Fruit fly (Drosophila melanogaster) whole organism, adult: ENCODE results near the gene Moe.

Experiments used
- CG11617 ChIP-seq: fragments of 200-800 bp; sonication (Bioruptor generic); optimal IDR thresholded peaks from 2 replicates; lab custom pipeline; 2017; ENCODE audit warnings: mild to moderate bottlenecking, missing biosample characterization, missing genetic modification reagents, missing genetic modification characterization
- CG12768 ChIP-seq: fragments of 200-800 bp; sonication (Bioruptor generic); optimal IDR thresholded peaks from 2 replicates; lab custom pipeline; 2017; ENCODE audit warnings: missing biosample characterization, missing genetic modification characterization, mild to moderate bottlenecking, moderate library complexity, missing genetic modification reagents
- CG14711 ChIP-seq: fragments of 200-800 bp; sonication (Bioruptor generic); optimal IDR thresholded peaks from 2 replicates; lab custom pipeline; 2018; ENCODE audit warnings: missing biosample characterization, mild to moderate bottlenecking, missing genetic modification characterization, moderate library complexity
- CG1620 ChIP-seq: fragments of 200-800 bp; sonication (Bioruptor generic); optimal IDR thresholded peaks from 2 replicates; lab custom pipeline; 2016; ENCODE audit warnings: missing biosample characterization, missing genetic modification characterization
- CG33017 ChIP-seq: fragments of 200-800 bp; sonication (Bioruptor generic); optimal IDR thresholded peaks from 2 replicates; lab custom pipeline; 2018; ENCODE audit warnings: missing biosample characterization, mild to moderate bottlenecking, missing genetic modification characterization, moderate library complexity
- Clk ChIP-seq: fragments of 200-800 bp; sonication (Bioruptor generic); optimal IDR thresholded peaks from 2 replicates; lab custom pipeline; 2017; ENCODE audit warnings: missing biosample characterization, missing genetic modification characterization
- Crg-1 ChIP-seq: fragments of 200-800 bp; sonication (Bioruptor generic); optimal IDR thresholded peaks from 2 replicates; lab custom pipeline; 2016; ENCODE audit warnings: missing biosample characterization, missing genetic modification characterization
- Hr96 ChIP-seq: fragments of 200-800 bp; sonication (Bioruptor generic); optimal IDR thresholded peaks from 2 replicates; lab custom pipeline; 2016; ENCODE audit warnings: missing biosample characterization, missing genetic modification characterization
- bab1 ChIP-seq: fragments of 200-800 bp; sonication (Bioruptor generic); optimal IDR thresholded peaks from 3 replicates; lab custom pipeline; 2019; ENCODE audit warnings: missing biosample characterization, mild to moderate bottlenecking, missing genetic modification characterization, moderate library complexity
- cic ChIP-seq: fragments of 200-800 bp; sonication (Bioruptor generic); optimal IDR thresholded peaks from 2 replicates; lab custom pipeline; 2017; ENCODE audit warnings: missing biosample characterization, mild to moderate bottlenecking, missing genetic modification characterization, moderate library complexity
- kay ChIP-seq: fragments of 200-800 bp; sonication (Bioruptor generic); peaks from one replicate; lab custom pipeline; 2016; ENCODE audit warnings: missing biosample characterization, missing genetic modification characterization, borderline replicate concordance

DNA sequence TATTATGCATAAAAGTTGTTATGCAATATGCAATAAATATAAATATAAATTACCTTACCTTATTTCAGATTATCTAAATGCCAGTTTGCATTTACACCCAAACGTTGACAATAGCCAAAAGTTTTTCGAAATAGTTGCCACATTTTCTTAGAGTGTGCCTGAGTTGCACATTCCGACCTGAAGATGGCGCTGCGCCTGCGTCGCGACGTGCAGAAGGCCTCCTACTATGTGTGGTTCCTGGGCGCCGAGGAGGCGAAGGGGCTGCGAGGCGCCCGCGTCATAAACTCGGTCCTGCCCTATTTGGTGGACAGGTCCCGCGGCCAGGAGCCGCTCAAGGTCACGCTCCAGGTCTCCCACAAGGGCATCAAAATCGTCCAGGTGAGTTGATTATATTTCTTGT is 30.7 kb downstream of the Moe start:
- TF ChIP-seq cic (GFP tag; lab: Kevin White, UChicago), result no peak
- TF ChIP-seq kay (GFP tag; lab: Kevin White, UChicago), result no peak
- no peak for TF ChIP-seq CG12768 (GFP tag; lab: Kevin White, UChicago)
- no peak for TF ChIP-seq Hr96
- TF ChIP-seq CG14711 (tag; lab: Kevin White, UChicago), result no peak
- no peak for TF ChIP-seq CG1620 (GFP tag; lab: Kevin White, UChicago)
- no peak for TF ChIP-seq Clk (GFP tag; lab: Kevin White, UChicago)
- no peak for TF ChIP-seq CG33017 (tag; lab: Kevin White, UChicago)
- no peak for TF ChIP-seq Crg-1 (GFP tag; lab: Kevin White, UChicago)
- TF ChIP-seq CG11617, result no peak
- no peak for TF ChIP-seq bab1 (GFP tag; lab: Kevin White, UChicago)
